Worm (Caenorhabditis elegans): ENCODE results near the gene R13D11.4.

R13D11.4 gene

DNA sequence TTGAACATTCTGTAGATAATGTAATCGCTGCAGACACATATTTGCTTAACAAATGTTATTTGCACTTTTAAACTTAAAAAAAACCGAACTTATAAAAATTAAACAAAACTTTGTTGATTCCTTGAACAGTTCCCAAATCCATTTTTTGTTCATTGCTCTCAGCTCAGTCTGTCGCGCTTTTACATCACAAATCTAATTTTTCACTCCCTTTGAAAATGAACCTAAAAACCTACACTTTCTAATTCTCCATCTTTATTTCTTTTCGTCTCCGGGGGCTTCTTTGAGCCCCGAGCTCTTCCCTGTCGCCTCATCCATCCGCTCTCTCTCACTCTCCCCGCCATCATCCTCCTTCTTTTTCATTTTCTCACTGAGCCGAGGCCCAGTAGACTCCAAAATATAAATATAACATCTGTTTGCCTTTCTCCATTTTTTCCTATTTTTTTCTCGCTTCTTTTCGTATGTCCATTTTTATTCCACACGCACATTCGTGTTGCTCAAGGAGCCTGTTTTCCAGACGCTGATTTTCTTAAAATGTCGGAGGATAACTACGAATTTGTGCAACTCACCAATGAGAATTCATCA is at the start of gene R13D11.4:
TSS of gene R13D11.4 (plus strand) at position 532 of the 582 bp plus-strand sequence.
- TF ChIP-seq nhr-237 (tag; optimal IDR thresholded peaks at IDR 0.05): no peak
- TF ChIP-seq ztf-11 (tag; optimal IDR thresholded peaks at IDR 0.05): no peak
- peak; percentile 23 for TF ChIP-seq hmg-11 (tag; optimal IDR thresholded peaks at IDR 0.05)
- no peak for TF ChIP-seq tbx-2 (tag; optimal IDR thresholded peaks at IDR 0.05)
- TF ChIP-seq ama-1 (optimal IDR thresholded peaks at IDR 0.05): no peak
- no peak for TF ChIP-seq lin-39 (tag; optimal IDR thresholded peaks at IDR 0.05)
- TF ChIP-seq mdl-1 (tag; optimal IDR thresholded peaks at IDR 0.05): no peak
- TF ChIP-seq nfya-1 (tag; optimal IDR thresholded peaks at IDR 0.05; ENCODE audit: insufficient read depth): peak; percentile 39
- TF ChIP-seq fkh-2 (tag; optimal IDR thresholded peaks at IDR 0.05): no peak
- TF ChIP-seq elt-3 (tag; optimal IDR thresholded peaks at IDR 0.05): no peak
- TF ChIP-seq lin-15B (tag; optimal IDR thresholded peaks at IDR 0.05): no peak
- peak; percentile 30 for TF ChIP-seq fkh-10 (GFP tag; optimal IDR thresholded peaks at IDR 0.05)
- TF ChIP-seq jun-1 (tag; optimal IDR thresholded peaks at IDR 0.05): no peak
- no peak for TF ChIP-seq ZK546.5 (tag; optimal IDR thresholded peaks at IDR 0.05)

DNA sequence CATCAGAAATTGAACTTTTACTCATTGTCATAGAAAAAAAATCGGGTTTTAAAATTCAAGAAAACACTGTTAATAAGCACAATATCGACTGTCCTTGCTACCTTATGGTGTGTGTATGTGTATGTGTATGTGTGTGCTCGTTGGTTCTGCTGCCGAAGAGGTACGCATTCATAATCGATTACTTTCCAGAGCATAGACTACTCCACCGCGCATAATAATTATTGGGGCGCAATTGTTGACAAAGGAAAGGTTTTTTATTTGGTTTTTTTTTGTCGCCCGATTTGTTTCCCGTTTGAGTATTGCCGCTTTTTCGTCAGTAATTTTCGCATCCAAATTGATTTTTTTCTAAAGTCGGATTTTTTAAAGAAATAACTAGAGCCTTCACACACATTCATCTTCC is 49.4 kb upstream of the R13D11.4 start, which contains the start of gene C05E4.15:
TSS of gene C05E4.15 (minus strand) at position 101 of the 400 bp plus-strand sequence.
- TF ChIP-seq snpc-4 (tag; optimal IDR thresholded peaks at IDR 0.05) (no peak), pha-4 (tag; optimal IDR thresholded peaks at IDR 0.05) (no peak), fkh-2 (tag; optimal IDR thresholded peaks at IDR 0.05) (no peak), nhr-67 (tag; optimal IDR thresholded peaks at IDR 0.05) (no peak), aly-2 (tag; optimal IDR thresholded peaks at IDR 0.05) (no peak), ama-1 (optimal IDR thresholded peaks at IDR 0.05) (no peak), sea-2 (GFP tag; optimal IDR thresholded peaks at IDR 0.05) (no peak), nhr-237 (tag; optimal IDR thresholded peaks at IDR 0.05) (no peak), zag-1 (tag; optimal IDR thresholded peaks at IDR 0.05) (no peak), ceh-28 (tag; optimal IDR thresholded peaks at IDR 0.05) (no peak), ceh-16 (tag; optimal IDR thresholded peaks at IDR 0.05) (no peak), unc-39 (tag; optimal IDR thresholded peaks at IDR 0.05) (no peak), nfya-1 (tag; optimal IDR thresholded peaks at IDR 0.05; ENCODE audit: insufficient read depth) (no peak), egl-27 (tag; optimal IDR thresholded peaks at IDR 0.05) (no peak), elt-2 (tag; optimal IDR thresholded peaks at IDR 0.05) (no peak), ztf-11 (tag; optimal IDR thresholded peaks at IDR 0.05) (no peak)

DNA sequence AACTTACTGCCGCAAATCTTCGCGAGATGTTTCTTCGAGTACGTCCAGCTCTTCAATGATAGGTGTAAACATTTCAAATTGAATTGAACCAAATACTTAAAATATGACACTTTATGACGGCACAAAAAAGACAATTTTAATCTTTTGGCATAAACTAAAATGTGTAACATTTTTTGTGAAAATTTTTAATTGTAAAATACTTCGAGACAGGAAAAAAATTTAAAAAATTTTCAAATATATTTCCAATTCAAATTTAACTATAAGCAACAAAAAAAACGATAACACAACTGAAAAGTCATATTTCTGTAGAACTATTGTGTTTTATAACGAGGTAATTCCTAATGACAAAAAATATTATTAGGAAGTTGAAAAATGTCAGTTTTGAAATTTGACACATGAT is 48.7 kb upstream of the R13D11.4 start, which contains the start of gene C05E4.12:
TSS of gene C05E4.12 (minus strand) at position 101 of the 400 bp plus-strand sequence.
- TF ChIP-seq snpc-4 (tag; optimal IDR thresholded peaks at IDR 0.05): no peak
- TF ChIP-seq mdl-1 (tag; optimal IDR thresholded peaks at IDR 0.05): no peak
- no peak for TF ChIP-seq hmg-11 (tag; optimal IDR thresholded peaks at IDR 0.05)
- TF ChIP-seq elt-1 (tag; optimal IDR thresholded peaks at IDR 0.05): no peak
- no peak for TF ChIP-seq pha-4 (tag; optimal IDR thresholded peaks at IDR 0.05)
- no peak for TF ChIP-seq ztf-11 (tag; optimal IDR thresholded peaks at IDR 0.05)
- TF ChIP-seq nhr-43 (tag; optimal IDR thresholded peaks at IDR 0.05; ENCODE audit: poor library complexity, severe bottlenecking): no peak
- no peak for TF ChIP-seq fos-1 (tag; optimal IDR thresholded peaks at IDR 0.05)

DNA sequence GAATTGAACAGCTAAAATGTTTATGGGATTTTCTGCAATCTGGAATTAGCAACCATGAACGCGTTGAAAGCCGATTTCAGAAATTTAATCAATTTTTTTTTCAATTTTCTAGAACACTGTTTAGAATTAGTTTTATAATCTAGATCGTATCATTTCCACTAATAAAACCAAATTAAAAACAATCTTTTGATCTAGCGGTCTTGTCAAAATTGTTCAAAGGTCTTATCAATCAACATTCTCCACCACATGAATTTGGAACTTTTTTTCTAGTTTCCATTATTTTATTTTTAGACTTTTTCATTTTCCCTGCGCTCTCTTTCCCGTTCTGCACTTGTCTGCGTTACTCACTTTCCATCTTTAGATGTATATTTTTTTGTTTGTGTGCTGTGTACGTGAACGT is 48.3 kb upstream of the R13D11.4 start, which contains the start of gene srp-2:
TSS of gene srp-2 (plus strand) at position 301 of the 400 bp plus-strand sequence.
- TF ChIP-seq unc-62 (GFP tag; optimal IDR thresholded peaks at IDR 0.05) (no peak), zag-1 (tag; optimal IDR thresholded peaks at IDR 0.05) (no peak), nhr-25 (tag; optimal IDR thresholded peaks at IDR 0.05) (no peak), sea-2 (GFP tag; optimal IDR thresholded peaks at IDR 0.05) (no peak), nhr-12 (tag; optimal IDR thresholded peaks at IDR 0.05) (no peak), pqm-1 (tag; optimal IDR thresholded peaks at IDR 0.05) (no peak), nhr-43 (tag; optimal IDR thresholded peaks at IDR 0.05; ENCODE audit: poor library complexity, severe bottlenecking) (no peak), ceh-16 (tag; optimal IDR thresholded peaks at IDR 0.05) (no peak), nhr-76 (tag; optimal IDR thresholded peaks at IDR 0.05) (no peak), egl-5 (tag; optimal IDR thresholded peaks at IDR 0.05) (no peak), jun-1 (tag; optimal IDR thresholded peaks at IDR 0.05) (no peak), nhr-237 (tag; optimal IDR thresholded peaks at IDR 0.05) (no peak), mdl-1 (tag; optimal IDR thresholded peaks at IDR 0.05) (no peak), nfya-1 (tag; optimal IDR thresholded peaks at IDR 0.05; ENCODE audit: insufficient read depth) (no peak)

All from whole organism, L3 larva.